Fruit fly (Drosophila melanogaster) Kc167 (cell line): Measurements from ENCODE around the gene spz4.

Source experiments
- h ChIP-seq: fragments of >200 bp; optimal IDR thresholded peaks from 3 replicates; lab custom pipeline; 2018; ENCODE audit warnings: missing external identifiers
- psq ChIP-seq: fragments of >200 bp; optimal IDR thresholded peaks from 2 replicates; lab custom pipeline; 2017; ENCODE audit warnings: missing external identifiers

dm6 chr2L:11493933-11494332, 7.6 kb upstream of the spz4 start:
- no peak for TF ChIP-seq psq (lab: Kevin White, UChicago)
- TF ChIP-seq h (lab: Kevin White, UChicago), result no peak
